Worm (Caenorhabditis elegans) whole organism, early embryonic: ENCODE data around the gene col-169.

Source experiments
- ama-1 ChIP-seq: fragments of 150-350 bp; optimal IDR thresholded peaks from 2 replicates; lab custom pipeline; 2014
- scrt-1 ChIP-seq: fragments of 200-800 bp; sonication (Bioruptor generic); IDR thresholded peaks from 2 replicates; pipeline ENCODE4 v1.3.6; 2022; ENCODE audit warnings: missing genetic modification characterization, missing compliant biosample characterization

- TF ChIP-seq ama-1: no peak
- TF ChIP-seq scrt-1 (GFP tag; lab: Robert Waterston, UW): no peak
These were observed 2.9 kb upstream of the col-169 start, which contains the start of gene col-168 for ce11 chrX:6326088-6326487.
